Worm (Caenorhabditis elegans): ENCODE results near the gene sqv-2.

The sqv-2 gene

DNA sequence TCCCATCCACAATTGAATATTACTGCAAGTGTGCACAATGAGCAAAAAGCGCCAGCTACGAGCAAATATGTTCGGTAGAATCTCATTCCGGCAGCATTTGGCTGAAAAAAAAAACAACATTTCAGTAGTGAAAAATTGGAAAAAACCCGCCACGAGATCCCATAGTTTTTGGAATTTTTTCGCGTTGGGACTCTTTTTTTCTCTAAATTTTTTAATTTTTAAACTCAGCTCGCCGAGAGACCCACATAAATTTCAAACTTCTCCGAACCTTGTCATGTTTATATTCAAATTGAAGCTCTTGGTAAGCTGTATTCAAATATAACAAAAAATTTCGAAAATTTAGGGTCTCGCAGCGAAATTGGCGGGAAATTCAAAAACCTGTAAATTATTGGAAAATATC, at the start of gene sqv-2:
Gene sqv-2 (minus strand): TSS at position 101 of the 400 bp plus-strand sequence.
- no peak for TF ChIP-seq efl-1 (optimal IDR thresholded peaks at IDR 0.05)
- peak in 1 of 2 experiments; percentile 57 for TF ChIP-seq efl-1 (GFP tag; optimal IDR thresholded peaks at IDR 0.05 in 1 of 2)
- TF ChIP-seq hlh-17 (GFP tag; optimal IDR thresholded peaks at IDR 0.05; ENCODE audit: borderline replicate concordance), result no peak

DNA sequence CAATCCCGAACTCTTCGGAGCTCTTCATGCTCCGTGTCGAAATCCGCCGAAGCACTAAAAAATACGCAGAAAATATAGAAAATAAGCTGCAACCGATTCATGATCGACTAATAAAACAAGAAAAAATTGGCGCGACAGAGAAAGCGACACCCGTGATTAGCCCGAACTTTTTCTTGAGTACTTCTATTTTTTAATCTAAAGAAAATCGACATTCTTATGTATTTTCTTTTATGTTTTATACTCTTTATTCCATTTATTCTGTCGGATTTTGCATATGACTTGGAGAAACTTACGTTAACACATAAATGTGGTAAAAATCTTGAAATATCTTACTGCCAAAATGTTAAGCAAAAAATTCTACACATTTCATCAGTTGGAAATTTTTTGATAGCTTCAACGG, 49.8 kb upstream of the sqv-2 start, which contains the start of the genes irld-50 and irld-49:
Gene irld-50 (minus strand): TSS at position 101 of the 400 bp plus-strand sequence.
Gene irld-49 (plus strand): TSS at position 211 of the 400 bp plus-strand sequence.
- no peak for TF ChIP-seq pag-3 (tag; optimal IDR thresholded peaks at IDR 0.05; ENCODE audit: borderline replicate concordance, insufficient read depth)
- no peak for TF ChIP-seq nhr-71 (tag; optimal IDR thresholded peaks at IDR 0.05)
- no peak for TF ChIP-seq vab-15 (tag; optimal IDR thresholded peaks at IDR 0.05)
- TF ChIP-seq sup-37 (GFP tag; optimal IDR thresholded peaks at IDR 0.05), result no peak
- TF ChIP-seq lin-39 (tag; optimal IDR thresholded peaks at IDR 0.05), result no peak
- no peak for TF ChIP-seq nhr-76 (tag; optimal IDR thresholded peaks at IDR 0.05)
- no peak for TF ChIP-seq ets-5 (GFP tag; IDR thresholded peaks at IDR 0.05)
- no peak for TF ChIP-seq alr-1 (tag; optimal IDR thresholded peaks at IDR 0.05; ENCODE audit: borderline replicate concordance)
- TF ChIP-seq dpl-1 (GFP tag; optimal IDR thresholded peaks at IDR 0.05), result no peak
- no peak for TF ChIP-seq nhr-85 (tag)
- TF ChIP-seq swsn-7 (tag; optimal IDR thresholded peaks at IDR 0.05), result no peak
- TF ChIP-seq lin-35 (GFP tag; optimal IDR thresholded peaks at IDR 0.05), result no peak
- no peak for TF ChIP-seq nhr-47 (tag; optimal IDR thresholded peaks at IDR 0.05)
- no peak for TF ChIP-seq ama-1 (optimal IDR thresholded peaks at IDR 0.05)
- TF ChIP-seq efl-3 (GFP tag; optimal IDR thresholded peaks at IDR 0.05), result no peak
- TF ChIP-seq nhr-84 (tag; optimal IDR thresholded peaks at IDR 0.05), result no peak
- no peak for TF ChIP-seq fkh-10 (GFP tag; optimal IDR thresholded peaks at IDR 0.05)
- no peak for TF ChIP-seq fkh-8 (tag; optimal IDR thresholded peaks at IDR 0.05)
- TF ChIP-seq C34B4.2 (tag; optimal IDR thresholded peaks at IDR 0.05), result no peak
- TF ChIP-seq ztf-4 (tag; optimal IDR thresholded peaks at IDR 0.05), result no peak

DNA sequence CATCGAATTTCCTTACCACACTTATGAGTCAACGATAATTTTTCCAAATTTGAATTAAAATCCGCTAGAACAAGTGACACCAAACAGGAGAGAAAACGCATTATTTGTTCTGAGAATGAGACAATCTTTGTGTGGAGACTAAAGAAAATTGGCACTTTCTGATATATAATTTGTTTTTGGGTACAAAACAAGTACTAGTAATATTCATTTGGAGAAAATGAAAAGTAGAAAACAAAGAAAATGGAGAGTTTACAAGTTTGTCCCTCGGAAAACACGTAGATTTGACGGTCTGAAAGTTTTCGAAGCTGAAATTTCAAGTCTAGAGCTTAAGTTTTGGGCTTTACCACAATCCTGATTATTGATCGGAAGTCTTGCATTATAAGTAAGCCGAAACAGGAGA, 46.6 kb upstream of the sqv-2 start, which contains the start of gene irld-66:
Gene irld-66 (minus strand): TSS at position 101 of the 400 bp plus-strand sequence.
- TF ChIP-seq snu-23 (GFP tag; optimal IDR thresholded peaks at IDR 0.05) (no peak), nhr-237 (tag; optimal IDR thresholded peaks at IDR 0.05) (no peak), sptf-1 (tag; optimal IDR thresholded peaks at IDR 0.05) (no peak), ces-1 (GFP tag; optimal IDR thresholded peaks at IDR 0.05) (no peak), ceh-63 (GFP tag; optimal IDR thresholded peaks at IDR 0.05) (no peak)

DNA sequence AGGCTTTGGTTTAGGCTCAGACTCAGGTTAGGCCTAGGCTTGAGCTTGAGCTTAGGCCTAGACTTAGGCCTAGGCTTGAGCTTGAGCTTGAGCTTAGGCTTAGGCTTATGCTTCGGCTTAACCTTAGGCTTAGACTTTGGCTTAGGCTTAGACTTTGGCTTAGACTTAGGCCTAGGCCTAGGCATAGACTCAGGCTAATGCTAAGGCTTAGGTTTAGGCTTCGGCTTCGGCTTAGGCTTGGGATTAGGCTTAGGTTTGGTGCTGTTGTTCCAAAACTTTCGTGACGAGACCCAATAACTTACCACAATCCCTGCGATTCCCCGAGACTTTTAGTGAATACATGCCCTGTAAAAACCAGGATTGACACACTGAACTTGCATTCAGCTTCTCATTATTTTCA, 45.5 kb upstream of the sqv-2 start:
- no peak for TF ChIP-seq zip-4 (GFP tag; optimal IDR thresholded peaks at IDR 0.05)
- TF ChIP-seq rnt-1 (tag; optimal IDR thresholded peaks at IDR 0.05), result no peak
- no peak for TF ChIP-seq fos-1 (tag; optimal IDR thresholded peaks at IDR 0.05)
- no peak for TF ChIP-seq swsn-7 (tag; optimal IDR thresholded peaks at IDR 0.05)
- TF ChIP-seq hpl-2 (GFP tag; optimal IDR thresholded peaks at IDR 0.05), result no peak
- no peak for TF ChIP-seq lin-35 (GFP tag; optimal IDR thresholded peaks at IDR 0.05)
- no peak for TF ChIP-seq lin-39 (tag; optimal IDR thresholded peaks at IDR 0.05)
- TF ChIP-seq nhr-20 (tag; optimal IDR thresholded peaks at IDR 0.05), result no peak
- no peak for TF ChIP-seq mef-2 (tag; optimal IDR thresholded peaks at IDR 0.05)
- TF ChIP-seq lin-13 (GFP tag; optimal IDR thresholded peaks at IDR 0.05), result no peak

DNA sequence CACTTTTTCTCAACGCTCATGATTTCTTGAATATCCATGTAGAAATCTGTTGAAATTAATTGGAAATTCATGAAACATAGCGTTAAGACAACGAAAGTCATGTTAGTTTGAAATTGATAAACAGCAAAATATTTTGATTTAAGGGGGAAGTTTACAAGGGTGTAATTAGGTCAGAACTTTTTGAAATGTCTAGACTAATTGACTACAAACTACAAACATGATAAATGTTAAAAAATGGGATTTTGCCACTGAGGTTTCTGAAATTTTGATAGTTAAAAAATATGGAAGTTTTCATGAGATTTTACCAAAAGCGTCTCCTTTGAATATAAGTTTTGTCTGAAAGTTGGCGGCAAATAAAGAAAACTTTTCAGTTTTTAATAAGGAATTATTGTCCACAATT, 43.7 kb upstream of the sqv-2 start, which contains the start of gene irld-65:
Gene irld-65 (minus strand): TSS at position 101 of the 400 bp plus-strand sequence.
- no peak for TF ChIP-seq C04F5.9 (tag; optimal IDR thresholded peaks at IDR 0.05)
